ENCODE assay signal across 1 fruit fly cellular context in the genomic region with DNA sequence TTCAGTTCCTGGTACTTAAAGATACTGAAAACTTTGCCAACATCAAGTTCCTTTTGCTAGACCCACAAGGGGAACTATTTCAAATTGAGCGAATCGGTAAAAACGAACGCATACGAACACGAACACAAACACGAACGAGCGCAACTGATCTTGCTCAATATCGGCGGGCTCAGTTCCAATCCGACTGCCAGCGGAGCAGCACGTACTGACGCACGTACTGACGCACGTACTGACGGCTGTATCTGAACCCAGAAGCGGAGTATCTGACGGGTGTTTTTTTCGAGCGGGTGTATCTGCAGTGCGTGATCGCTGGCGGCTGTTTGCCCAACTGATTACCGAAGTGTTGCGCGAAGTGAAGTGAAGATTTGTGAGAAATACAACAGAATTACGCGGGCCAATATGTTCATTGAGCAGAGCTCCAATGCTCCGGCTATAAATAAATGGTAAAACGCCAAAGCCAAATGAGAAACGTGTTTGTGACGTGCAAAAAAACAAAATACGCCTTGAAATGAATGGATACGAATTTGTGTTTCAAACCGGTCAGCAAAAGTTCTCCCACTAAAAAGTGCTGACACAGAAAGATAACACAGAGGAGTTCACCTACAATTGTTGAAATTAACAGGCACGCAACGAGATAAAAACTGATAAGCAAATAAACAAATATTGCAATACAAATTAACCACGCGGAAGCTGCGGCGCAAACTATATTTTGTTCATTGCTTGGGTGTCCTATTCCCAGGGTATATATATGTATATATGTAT.
TF ChIP-seq lines count a peak whose summit lies in the region.

No protein-coding gene starts in this region.

TF ChIP-seq in whole organism, embryonic, 481 proteins besides CTCF, POLR2A, EP300 and RAD21 (continued from another document and continues in another):
- TF ChIP-seq Hmr (GFP tag; optimal IDR thresholded peaks at IDR 0.05; lab: Kevin White, UChicago) (peak; percentile 60), abd-A (tag; optimal IDR thresholded peaks at IDR 0.05; lab: Kevin White, UChicago) (peak; percentile 9), CG3838 (GFP tag; optimal IDR thresholded peaks at IDR 0.05; lab: Kevin White, UChicago) (no peak), cad (GFP tag; optimal IDR thresholded peaks at IDR 0.05; lab: Kevin White, UChicago) (no peak), fru (optimal IDR thresholded peaks at IDR 0.05; lab: Kevin White, UChicago) (no peak), Scr (GFP tag; IDR thresholded peaks at IDR 0.05; lab: Robert Waterston, UW; ENCODE audit: partially characterized antibody) (peak; percentile 40; the same call in 1 of the 2 replicates), CG1792 (GFP tag; optimal IDR thresholded peaks at IDR 0.05; lab: Kevin White, UChicago) (no peak), pros (GFP tag; optimal IDR thresholded peaks at IDR 0.05; lab: Kevin White, UChicago) (peak; percentile 48), CG1832 (GFP tag; optimal IDR thresholded peaks at IDR 0.05; lab: Kevin White, UChicago) (no peak), CG1603 (tag; optimal IDR thresholded peaks at IDR 0.05; lab: Kevin White, UChicago) (peak; percentile 40), CG4730 (GFP tag; IDR thresholded peaks at IDR 0.05; lab: Robert Waterston, UW) (no peak), CG8359 (GFP tag; optimal IDR thresholded peaks at IDR 0.05; lab: Kevin White, UChicago; ENCODE audit: borderline replicate concordance) (no peak), CG10543 (GFP tag; optimal IDR thresholded peaks at IDR 0.05; lab: Kevin White, UChicago) (peak; percentile 82), aop (GFP tag; IDR thresholded peaks at IDR 0.05; lab: Robert Waterston, UW) (no peak), gro (GFP tag; optimal IDR thresholded peaks at IDR 0.05; lab: Kevin White, UChicago) (peak; percentile 36), Dad (GFP tag; optimal IDR thresholded peaks at IDR 0.05; lab: Kevin White, UChicago) (peak; percentile 39), Optix (GFP tag; IDR thresholded peaks at IDR 0.05; lab: Robert Waterston, UW) (no peak), zen2 (GFP tag; IDR thresholded peaks at IDR 0.05; lab: Robert Waterston, UW; ENCODE audit: partially characterized antibody) (no peak; the same call in 2 of the 3 replicates), CG8388 (GFP tag; optimal IDR thresholded peaks at IDR 0.05; lab: Kevin White, UChicago) (peak; percentile 14), cas (GFP tag; IDR thresholded peaks at IDR 0.05; lab: Robert Waterston, UW) (0 out of 2 replicates have a peak, but pooled peaks have one; percentile 14), da (GFP tag; optimal IDR thresholded peaks at IDR 0.05; lab: Kevin White, UChicago) (no peak), CG14441 (GFP tag; IDR thresholded peaks at IDR 0.05; lab: Robert Waterston, UW) (no peak), exex (tag; optimal IDR thresholded peaks at IDR 0.05; lab: Kevin White, UChicago) (peak; percentile 17), scrt (GFP tag; optimal IDR thresholded peaks at IDR 0.05; lab: Kevin White, UChicago) (peak; percentile 16), CG10321 (GFP tag; IDR thresholded peaks at IDR 0.05; lab: Robert Waterston, UW) (no peak), nerfin-1 (tag; optimal IDR thresholded peaks at IDR 0.05; lab: Kevin White, UChicago) (no peak), Vsx1 (GFP tag; optimal IDR thresholded peaks at IDR 0.05; lab: Kevin White, UChicago) (no peak), B-H1 (GFP tag; IDR thresholded peaks at IDR 0.05; lab: Robert Waterston, UW) (no peak), H2.0 (GFP tag; IDR thresholded peaks at IDR 0.05; lab: Robert Waterston, UW) (0 out of 2 replicates have a peak, but pooled peaks have one; percentile 13), CG7839 (tag; optimal IDR thresholded peaks at IDR 0.05; lab: Kevin White, UChicago) (peak; percentile 3), Nf-YC (tag; optimal IDR thresholded peaks at IDR 0.05; lab: Kevin White, UChicago) (peak; percentile 7), TFAM (GFP tag; optimal IDR thresholded peaks at IDR 0.05; lab: Kevin White, UChicago) (no peak), CG15514 (GFP tag; optimal IDR thresholded peaks at IDR 0.05; lab: Kevin White, UChicago) (peak; percentile 46), CG12391 (tag; optimal IDR thresholded peaks at IDR 0.05; lab: Kevin White, UChicago) (no peak), HmgD (GFP tag; optimal IDR thresholded peaks at IDR 0.05; lab: Kevin White, UChicago) (no peak), amos (GFP tag; IDR thresholded peaks at IDR 0.05; lab: Robert Waterston, UW; ENCODE audit: partially characterized antibody) (peak; percentile 64), CG10959 (GFP tag; IDR thresholded peaks at IDR 0.05; lab: Robert Waterston, UW) (no peak; the same call in 1 of the 2 replicates), nmo (GFP tag; optimal IDR thresholded peaks at IDR 0.05; lab: Kevin White, UChicago) (no peak), dpn (GFP tag; optimal IDR thresholded peaks at IDR 0.05; lab: Kevin White, UChicago) (no peak), Antp (GFP tag; optimal IDR thresholded peaks at IDR 0.05; lab: Kevin White, UChicago) (no peak), Ravus (GFP tag; IDR thresholded peaks at IDR 0.05; lab: Robert Waterston, UW) (no peak), CG6813 (GFP tag; optimal IDR thresholded peaks at IDR 0.05; lab: Kevin White, UChicago) (peak; percentile 6), repo (GFP tag; optimal IDR thresholded peaks at IDR 0.05; lab: Kevin White, UChicago) (no peak), Hey (tag; optimal IDR thresholded peaks at IDR 0.05; lab: Kevin White, UChicago) (peak; percentile 45), CG1024 (GFP tag; IDR thresholded peaks at IDR 0.05; lab: Robert Waterston, UW) (no peak; the same call in 1 of the 2 replicates), CG11723 (GFP tag; optimal IDR thresholded peaks at IDR 0.05; lab: Kevin White, UChicago) (no peak), CG3163 (GFP tag; optimal IDR thresholded peaks at IDR 0.05; lab: Kevin White, UChicago) (peak; percentile 16), toy (GFP tag; IDR thresholded peaks at IDR 0.05; lab: Robert Waterston, UW) (no peak), Jarid2 (GFP tag; optimal IDR thresholded peaks at IDR 0.05; lab: Kevin White, UChicago) (peak; percentile 99), CG3407 (GFP tag; optimal IDR thresholded peaks at IDR 0.05; lab: Kevin White, UChicago) (no peak), CG10565 (GFP tag; optimal IDR thresholded peaks at IDR 0.05; lab: Kevin White, UChicago) (no peak), CG6654 (GFP tag; optimal IDR thresholded peaks at IDR 0.05; lab: Kevin White, UChicago) (no peak), stwl (tag; optimal IDR thresholded peaks at IDR 0.05; lab: Kevin White, UChicago) (no peak), Six4 (GFP tag; optimal IDR thresholded peaks at IDR 0.05; lab: Kevin White, UChicago) (no peak), CG17568 (GFP tag; optimal IDR thresholded peaks at IDR 0.05; lab: Kevin White, UChicago) (peak; percentile 3), CG12299 (tag; optimal IDR thresholded peaks at IDR 0.05; lab: Kevin White, UChicago) (no peak), shn (GFP tag; optimal IDR thresholded peaks at IDR 0.05; lab: Kevin White, UChicago) (no peak), CG10209 (GFP tag; optimal IDR thresholded peaks at IDR 0.05; lab: Kevin White, UChicago) (peak; percentile 46), sc (optimal IDR thresholded peaks at IDR 0.05; lab: Kevin White, UChicago) (no peak), sc (GFP tag; optimal IDR thresholded peaks at IDR 0.05; lab: Kevin White, UChicago) (no peak), Hr78 (GFP tag; optimal IDR thresholded peaks at IDR 0.05; lab: Kevin White, UChicago) (peak in 1 of 2 experiments; percentile 52), Dek (tag; optimal IDR thresholded peaks at IDR 0.05; lab: Kevin White, UChicago) (peak; percentile 13), CG6791 (GFP tag; IDR thresholded peaks at IDR 0.05; lab: Robert Waterston, UW; ENCODE audit: partially characterized antibody) (peak; percentile 77), Taf1 (GFP tag; IDR thresholded peaks at IDR 0.05; lab: Robert Waterston, UW) (no peak), CG4424 (GFP tag; optimal IDR thresholded peaks at IDR 0.05; lab: Kevin White, UChicago) (no peak), Atf6 (GFP tag; IDR thresholded peaks at IDR 0.05; lab: Robert Waterston, UW) (peak; percentile 52; the same call in 1 of the 2 replicates), gce (GFP tag; IDR thresholded peaks at IDR 0.05; lab: Robert Waterston, UW) (0 out of 3 replicates have a peak, but pooled peaks have one; percentile 45), Ets65A (GFP tag; lab: Kevin White, UChicago) (no peak), Nf-YB (GFP tag; optimal IDR thresholded peaks at IDR 0.05; lab: Kevin White, UChicago) (peak; percentile 11), CG32767 (GFP tag; IDR thresholded peaks at IDR 0.05; lab: Robert Waterston, UW) (peak; percentile 23; the same call in 1 of the 2 replicates), CG42726 (GFP tag; IDR thresholded peaks at IDR 0.05; lab: Robert Waterston, UW; ENCODE audit: partially characterized antibody) (peak; percentile 81), maf-S (GFP tag; optimal IDR thresholded peaks at IDR 0.05; lab: Kevin White, UChicago) (peak; percentile 12), chm (GFP tag; IDR thresholded peaks at IDR 0.05; lab: Robert Waterston, UW) (peak; percentile 79), CG5953 (GFP tag; IDR thresholded peaks at IDR 0.05; lab: Robert Waterston, UW) (0 out of 2 replicates have a peak, but pooled peaks have one; percentile 11), CG2129 (GFP tag; IDR thresholded peaks at IDR 0.05; lab: Robert Waterston, UW; ENCODE audit: partially characterized antibody) (no peak), CG14860 (GFP tag; IDR thresholded peaks at IDR 0.05; lab: Robert Waterston, UW; ENCODE audit: partially characterized antibody) (0 out of 3 replicates have a peak, but pooled peaks have one; percentile 24), Max (GFP tag; optimal IDR thresholded peaks at IDR 0.05; lab: Kevin White, UChicago) (no peak), C15 (GFP tag; IDR thresholded peaks at IDR 0.05; lab: Robert Waterston, UW) (no peak), bigmax (GFP tag; optimal IDR thresholded peaks at IDR 0.05; lab: Kevin White, UChicago) (no peak), mld (GFP tag; IDR thresholded peaks at IDR 0.05; lab: Robert Waterston, UW; ENCODE audit: partially characterized antibody) (no peak), CkIIα-i1 (GFP tag; IDR thresholded peaks at IDR 0.05; lab: Robert Waterston, UW) (no peak), CG33213 (GFP tag; optimal IDR thresholded peaks at IDR 0.05; lab: Kevin White, UChicago) (no peak), mirr (GFP tag; optimal IDR thresholded peaks at IDR 0.05; lab: Kevin White, UChicago) (peak; percentile 33), ftz-f1 (GFP tag; optimal IDR thresholded peaks at IDR 0.05; lab: Kevin White, UChicago) (peak; percentile 31), CG13296 (GFP tag; optimal IDR thresholded peaks at IDR 0.05; lab: Kevin White, UChicago) (no peak), CG7556 (GFP tag; optimal IDR thresholded peaks at IDR 0.05; lab: Kevin White, UChicago) (no peak), CG9215 (GFP tag; IDR thresholded peaks at IDR 0.05; lab: Robert Waterston, UW) (no peak), odd (GFP tag; optimal IDR thresholded peaks at IDR 0.05; lab: Kevin White, UChicago) (no peak), tup (GFP tag; optimal IDR thresholded peaks at IDR 0.05; lab: Kevin White, UChicago) (no peak), slbo (GFP tag; IDR thresholded peaks at IDR 0.05; lab: Robert Waterston, UW) (peak; percentile 44), emc (GFP tag; optimal IDR thresholded peaks at IDR 0.05; lab: Kevin White, UChicago) (no peak), NK7.1 (GFP tag; optimal IDR thresholded peaks at IDR 0.05; lab: Kevin White, UChicago) (no peak), ara (GFP tag; IDR thresholded peaks at IDR 0.05; lab: Robert Waterston, UW) (no peak), vfl (GFP tag; optimal IDR thresholded peaks at IDR 0.05; lab: Kevin White, UChicago) (no peak), psq (GFP tag; optimal IDR thresholded peaks at IDR 0.05; lab: Kevin White, UChicago) (no peak), CG14965 (GFP tag; optimal IDR thresholded peaks at IDR 0.05; lab: Kevin White, UChicago; ENCODE audit: borderline replicate concordance) (no peak), Fer3 (tag; optimal IDR thresholded peaks at IDR 0.05; lab: Kevin White, UChicago) (no peak), sqz (GFP tag; optimal IDR thresholded peaks at IDR 0.05; lab: Kevin White, UChicago) (no peak), fd102C (GFP tag; optimal IDR thresholded peaks at IDR 0.05; lab: Kevin White, UChicago) (no peak), CG11696 (GFP tag; IDR thresholded peaks at IDR 0.05; lab: Robert Waterston, UW) (no peak), Poxn (GFP tag; IDR thresholded peaks at IDR 0.05; lab: Robert Waterston, UW) (no peak), Sox102F (GFP tag; optimal IDR thresholded peaks at IDR 0.05; lab: Kevin White, UChicago) (no peak), Nf-YA (GFP tag; IDR thresholded peaks at IDR 0.05; lab: Robert Waterston, UW) (0 out of 2 replicates have a peak, but pooled peaks have one; percentile 43), hb (GFP tag; IDR thresholded peaks at IDR 0.05; lab: Robert Waterston, UW; ENCODE audit: partially characterized antibody) (no peak), CG4328 (GFP tag; optimal IDR thresholded peaks at IDR 0.05; lab: Kevin White, UChicago) (no peak), Dll (GFP tag; IDR thresholded peaks at IDR 0.05; lab: Robert Waterston, UW; ENCODE audit: partially characterized antibody) (no peak), az2 (GFP tag; optimal IDR thresholded peaks at IDR 0.05; lab: Kevin White, UChicago) (no peak), zf30C (GFP tag; optimal IDR thresholded peaks at IDR 0.05; lab: Kevin White, UChicago) (no peak), Stat92E (GFP tag; optimal IDR thresholded peaks at IDR 0.05; lab: Kevin White, UChicago) (peak in 1 of 3 experiments; percentile 39), corto (GFP tag; optimal IDR thresholded peaks at IDR 0.05; lab: Kevin White, UChicago) (no peak), CG7372 (GFP tag; IDR thresholded peaks at IDR 0.05; lab: Robert Waterston, UW) (no peak), Dfd (GFP tag; optimal IDR thresholded peaks at IDR 0.05; lab: Kevin White, UChicago) (no peak), chn (GFP tag; optimal IDR thresholded peaks at IDR 0.05; lab: Kevin White, UChicago) (no peak), CG17612 (GFP tag; IDR thresholded peaks at IDR 0.05; lab: Robert Waterston, UW) (no peak), Hr39 (optimal IDR thresholded peaks at IDR 0.05; lab: Kevin White, UChicago) (no peak), phol (tag; optimal IDR thresholded peaks at IDR 0.05; lab: Kevin White, UChicago) (no peak), CG2120 (GFP tag; optimal IDR thresholded peaks at IDR 0.05; lab: Kevin White, UChicago) (no peak), CG18599 (GFP tag; optimal IDR thresholded peaks at IDR 0.05; lab: Kevin White, UChicago) (no peak), sens-2 (GFP tag; IDR thresholded peaks at IDR 0.05; lab: Robert Waterston, UW) (no peak), jing (GFP tag; optimal IDR thresholded peaks at IDR 0.05; lab: Kevin White, UChicago) (peak; percentile 26), Neu2 (GFP tag; optimal IDR thresholded peaks at IDR 0.05; lab: Kevin White, UChicago; ENCODE audit: borderline replicate concordance) (no peak), inv (GFP tag; IDR thresholded peaks at IDR 0.05; lab: Robert Waterston, UW; ENCODE audit: partially characterized antibody) (no peak)
